Fruit fly (Drosophila melanogaster) whole organism, embryonic: ENCODE data around the gene Atac2.
A peak's percentile ranks its signal among the peaks of the same experiment; 100 is the strongest.

ENCODE experiments used
- Asciz ChIP-seq: fragments of 200-800 bp; sonication (Bioruptor generic); optimal IDR thresholded peaks from 2 replicates; lab custom pipeline; 2017; ENCODE audit warnings: missing biosample characterization, mild to moderate bottlenecking, missing genetic modification characterization, missing genetic modification reagents
- CG10267 ChIP-seq: fragments of 200-800 bp; sonication (Bioruptor generic); optimal IDR thresholded peaks from 2 replicates; lab custom pipeline; 2018; ENCODE audit warnings: missing biosample characterization, mild to moderate bottlenecking, missing genetic modification characterization, moderate library complexity
- CG10321 ChIP-seq: fragments of 200-800 bp; sonication (Bioruptor generic); IDR thresholded peaks from 2 replicates; pipeline ENCODE4 v1.3.6; 2022; ENCODE audit warnings: missing biosample characterization, missing genetic modification characterization
- CG10979 ChIP-seq: fragments of 200-800 bp; sonication (Bioruptor generic); optimal IDR thresholded peaks from 2 replicates; lab custom pipeline; 2018; ENCODE audit warnings: missing biosample characterization, mild to moderate bottlenecking, missing genetic modification characterization, moderate library complexity
- CG12299 ChIP-seq: fragments of 200-800 bp; sonication (Bioruptor generic); optimal IDR thresholded peaks from 2 replicates; lab custom pipeline; 2018; ENCODE audit warnings: missing biosample characterization, mild to moderate bottlenecking, missing genetic modification characterization
- CG14014 ChIP-seq: fragments of 200-800 bp; sonication (Bioruptor generic); IDR thresholded peaks from 2 replicates; pipeline ENCODE4 v1.3.6; 2022; ENCODE audit warnings: missing biosample characterization, missing genetic modification characterization
- CG14050 ChIP-seq: fragments of 200-800 bp; sonication (Bioruptor generic); IDR thresholded peaks from 3 replicates; pipeline ENCODE4 v1.3.6; 2022; ENCODE audit warnings: missing biosample characterization, missing genetic modification characterization
- CG14667 ChIP-seq: fragments of 200-800 bp; sonication (Bioruptor generic); IDR thresholded peaks from 2 replicates; pipeline ENCODE4 v1.3.6; 2022; ENCODE audit warnings: missing biosample characterization, missing genetic modification characterization
- CG14710 ChIP-seq: fragments of 200-800 bp; sonication (Bioruptor generic); optimal IDR thresholded peaks from 3 replicates; lab custom pipeline; 2019; ENCODE audit warnings: missing biosample characterization, mild to moderate bottlenecking, missing genetic modification characterization, moderate library complexity
- CG15601 ChIP-seq: fragments of 200-800 bp; sonication (Bioruptor generic); optimal IDR thresholded peaks from 3 replicates; lab custom pipeline; 2019; ENCODE audit warnings: missing biosample characterization, mild to moderate bottlenecking, missing genetic modification characterization, moderate library complexity
- CG17568 ChIP-seq: fragments of 200-800 bp; sonication (Bioruptor generic); optimal IDR thresholded peaks from 2 replicates; lab custom pipeline; 2018; ENCODE audit warnings: missing biosample characterization, mild to moderate bottlenecking, missing genetic modification characterization, moderate library complexity
- CG17612 ChIP-seq: fragments of 200-800 bp; sonication (Bioruptor generic); IDR thresholded peaks from 2 replicates; pipeline ENCODE4 v1.3.6; 2022; ENCODE audit warnings: missing biosample characterization, missing genetic modification characterization
- CG2120 ChIP-seq: fragments of 200-800 bp; sonication (Bioruptor generic); optimal IDR thresholded peaks from 3 replicates; lab custom pipeline; 2016; ENCODE audit warnings: missing biosample characterization, missing genetic modification characterization
- CG2678 ChIP-seq: fragments of 200-800 bp; sonication (Bioruptor generic); optimal IDR thresholded peaks from 3 replicates; lab custom pipeline; 2019; ENCODE audit warnings: missing biosample characterization, mild to moderate bottlenecking, missing genetic modification characterization, moderate library complexity
- CG2712 ChIP-seq: fragments of 200-800 bp; optimal IDR thresholded peaks from 3 replicates; lab custom pipeline; 2019; ENCODE audit warnings: missing biosample characterization, mild to moderate bottlenecking, missing genetic modification characterization, moderate library complexity
- CG4328 ChIP-seq: fragments of 200-800 bp; sonication (Bioruptor generic); optimal IDR thresholded peaks from 3 replicates; lab custom pipeline; 2017; ENCODE audit warnings: missing biosample characterization, missing genetic modification reagents, missing genetic modification characterization
- CG4424 ChIP-seq: fragments of 200-800 bp; sonication (Bioruptor generic); optimal IDR thresholded peaks from 3 replicates; lab custom pipeline; 2016; ENCODE audit warnings: missing biosample characterization, missing genetic modification characterization
- CG6272 ChIP-seq: fragments of 200-800 bp; sonication (Bioruptor generic); IDR thresholded peaks from 2 replicates; pipeline ENCODE4 v1.3.6; 2022; ENCODE audit warnings: missing biosample characterization, missing genetic modification characterization
- CG6683 ChIP-seq: fragments of 200-800 bp; sonication (Bioruptor generic); optimal IDR thresholded peaks from 2 replicates; lab custom pipeline; 2017; ENCODE audit warnings: missing biosample characterization, mild to moderate bottlenecking, missing genetic modification characterization, missing genetic modification reagents
- CG7839 ChIP-seq: fragments of 200-800 bp; sonication (Bioruptor generic); optimal IDR thresholded peaks from 3 replicates; lab custom pipeline; 2018; ENCODE audit warnings: missing biosample characterization, mild to moderate bottlenecking, missing genetic modification characterization, moderate library complexity
- CG9797 ChIP-seq: fragments of 200-800 bp; sonication (Bioruptor generic); optimal IDR thresholded peaks from 3 replicates; lab custom pipeline; 2018; ENCODE audit warnings: missing biosample characterization, mild to moderate bottlenecking, missing genetic modification characterization
- CG9817 ChIP-seq: fragments of 200-800 bp; sonication (Bioruptor generic); optimal IDR thresholded peaks from 2 replicates; lab custom pipeline; 2018; ENCODE audit warnings: missing biosample characterization, mild to moderate bottlenecking, missing genetic modification characterization, moderate library complexity
- Dad ChIP-seq: fragments of 200-800 bp; sonication (Bioruptor generic); optimal IDR thresholded peaks from 3 replicates; lab custom pipeline; 2016; ENCODE audit warnings: missing biosample characterization, missing genetic modification characterization
- Dp ChIP-seq: fragments of 200-800 bp; sonication (Bioruptor generic); optimal IDR thresholded peaks from 2 replicates; lab custom pipeline; 2018; ENCODE audit warnings: missing biosample characterization, mild to moderate bottlenecking, missing genetic modification characterization, moderate library complexity
- Eip74EF ChIP-seq, 2 experiments: fragments of 200-800 bp in 1 of 2; fragments of >200 bp in 1 of 2; sonication (Bioruptor generic) in 1 of 2; optimal IDR thresholded peaks; 2 replicates each; lab custom pipeline; 2017 to 2019; ENCODE audit warnings: missing biosample characterization in 2 of 2, missing genetic modification characterization in 2 of 2, mild to moderate bottlenecking in 1 of 2, moderate library complexity in 1 of 2
- H15 ChIP-seq: fragments of 200-800 bp; sonication (Bioruptor generic); IDR thresholded peaks from 3 replicates; pipeline ENCODE4 v1.3.6; 2022; ENCODE audit warnings: missing biosample characterization, missing genetic modification characterization
- MBD-R2 ChIP-seq: fragments of 200-800 bp; sonication (Bioruptor generic); IDR thresholded peaks from 2 replicates; pipeline ENCODE4 v1.3.6; 2022; ENCODE audit warnings: missing biosample characterization, missing genetic modification characterization
- Nf-YA ChIP-seq: fragments of 200-800 bp; sonication (Bioruptor generic); IDR thresholded peaks from 2 replicates; pipeline ENCODE4 v1.3.6; 2022; ENCODE audit warnings: missing biosample characterization, missing genetic modification characterization
- Ptx1 ChIP-seq: fragments of 200-800 bp; sonication (Bioruptor generic); IDR thresholded peaks from 2 replicates; pipeline ENCODE4 v1.3.6; 2022; ENCODE audit warnings: missing biosample characterization, missing genetic modification characterization
- Rfx ChIP-seq: fragments of 200-800 bp; sonication (Bioruptor generic); IDR thresholded peaks from 2 replicates; pipeline ENCODE4 v1.3.6; 2022; ENCODE audit warnings: missing biosample characterization, missing genetic modification characterization
- Side ChIP-seq: fragments of 200-800 bp; sonication (Bioruptor generic); optimal IDR thresholded peaks from 2 replicates; lab custom pipeline; 2016; ENCODE audit warnings: missing biosample characterization, missing genetic modification characterization
- Stat92E ChIP-seq, 3 experiments: fragments of >200 bp in 2 of 3; fragments of 200-800 bp in 1 of 3; sonication (Bioruptor generic) in 1 of 3; optimal IDR thresholded peaks; 2 replicates each; lab custom pipeline; 2017 to 2019; ENCODE audit warnings: missing biosample characterization in 3 of 3, missing genetic modification characterization in 3 of 3, mild to moderate bottlenecking in 1 of 3, moderate library complexity in 1 of 3
- Xrp1 ChIP-seq: fragments of 200-800 bp; sonication (Bioruptor generic); IDR thresholded peaks from 2 replicates; pipeline ENCODE4 v1.3.6; 2022; ENCODE audit warnings: missing biosample characterization, missing genetic modification characterization
- amos ChIP-seq: fragments of 200-800 bp; sonication (Bioruptor generic); IDR thresholded peaks from 2 replicates; pipeline ENCODE4 v1.3.6; 2022; ENCODE audit warnings: missing biosample characterization, missing genetic modification characterization; ENCODE audit not compliant: partially characterized antibody
- da ChIP-seq: fragments of 200-800 bp; sonication (Bioruptor generic); optimal IDR thresholded peaks from 2 replicates; lab custom pipeline; 2016; ENCODE audit warnings: missing biosample characterization, missing genetic modification characterization
- ewg ChIP-seq: fragments of 200-800 bp; sonication (Bioruptor generic); optimal IDR thresholded peaks from 3 replicates; lab custom pipeline; 2017; ENCODE audit warnings: mild to moderate bottlenecking, missing biosample characterization, missing genetic modification reagents, missing genetic modification characterization
- jigr1 ChIP-seq: fragments of 200-800 bp; sonication (Bioruptor generic); IDR thresholded peaks from 3 replicates; pipeline ENCODE4 v1.3.6; 2022; ENCODE audit warnings: missing biosample characterization, missing genetic modification characterization
- kni ChIP-seq: fragments of 200-800 bp; sonication (Bioruptor generic); optimal IDR thresholded peaks from 3 replicates; lab custom pipeline; 2017; ENCODE audit warnings: mild to moderate bottlenecking, missing biosample characterization, missing genetic modification reagents, missing genetic modification characterization
- lilli ChIP-seq: fragments of 200-800 bp; sonication (Bioruptor generic); optimal IDR thresholded peaks from 3 replicates; lab custom pipeline; 2016; ENCODE audit warnings: missing biosample characterization, missing genetic modification characterization
- nau ChIP-seq: fragments of 200-800 bp; sonication (Bioruptor generic); optimal IDR thresholded peaks from 3 replicates; lab custom pipeline; 2017; ENCODE audit warnings: missing biosample characterization, mild to moderate bottlenecking, missing genetic modification characterization, missing genetic modification reagents
- pan ChIP-seq, 4 experiments: fragments of >200 bp in 3 of 4; fragments of 200-800 bp in 1 of 4; sonication (Bioruptor generic) in 1 of 4; optimal IDR thresholded peaks in 3 of 4; IDR thresholded peaks in 1 of 4; 2 replicates each; pipeline versions ENCODE4 v1.3.6 to Lab custom; 2017 to 2022; ENCODE audit warnings: missing biosample characterization in 2 of 4, missing genetic modification characterization in 2 of 4, mixed read lengths in 1 of 4
- pzg ChIP-seq: fragments of 200-800 bp; sonication (Bioruptor generic); optimal IDR thresholded peaks from 3 replicates; lab custom pipeline; 2018; ENCODE audit warnings: missing biosample characterization, mild to moderate bottlenecking, missing genetic modification characterization, moderate library complexity
- salm ChIP-seq: fragments of 200-800 bp; sonication (Bioruptor generic); optimal IDR thresholded peaks from 2 replicates; lab custom pipeline; 2018; ENCODE audit warnings: missing biosample characterization, mild to moderate bottlenecking, missing genetic modification characterization
- sens ChIP-seq: fragments of 200-800 bp; sonication (Bioruptor generic); peaks from one replicate; lab custom pipeline; 2016; ENCODE audit warnings: missing biosample characterization, missing genetic modification characterization
- slbo ChIP-seq: fragments of 200-800 bp; sonication (Bioruptor generic); IDR thresholded peaks from 2 replicates; pipeline ENCODE4 v1.3.6; 2022; ENCODE audit warnings: missing biosample characterization, missing genetic modification characterization
- toy ChIP-seq: fragments of 200-800 bp; sonication (Bioruptor generic); IDR thresholded peaks from 2 replicates; pipeline ENCODE4 v1.3.6; 2022; ENCODE audit warnings: missing biosample characterization, missing genetic modification characterization
- zen ChIP-seq: fragments of 200-800 bp; sonication (Bioruptor generic); optimal IDR thresholded peaks from 3 replicates; lab custom pipeline; 2018; ENCODE audit warnings: missing biosample characterization, mild to moderate bottlenecking, missing genetic modification characterization, moderate library complexity
- zen2 ChIP-seq: fragments of 200-800 bp; sonication (Bioruptor generic); IDR thresholded peaks from 3 replicates; pipeline ENCODE4 v1.3.6; 2022; ENCODE audit warnings: missing biosample characterization, missing genetic modification characterization; ENCODE audit not compliant: partially characterized antibody
- zfh1 ChIP-seq: fragments of 200-800 bp; sonication (Bioruptor generic); IDR thresholded peaks from 3 replicates; pipeline ENCODE4 v1.3.6; 2022; ENCODE audit warnings: missing biosample characterization, missing genetic modification characterization

Atac2 gene

DNA sequence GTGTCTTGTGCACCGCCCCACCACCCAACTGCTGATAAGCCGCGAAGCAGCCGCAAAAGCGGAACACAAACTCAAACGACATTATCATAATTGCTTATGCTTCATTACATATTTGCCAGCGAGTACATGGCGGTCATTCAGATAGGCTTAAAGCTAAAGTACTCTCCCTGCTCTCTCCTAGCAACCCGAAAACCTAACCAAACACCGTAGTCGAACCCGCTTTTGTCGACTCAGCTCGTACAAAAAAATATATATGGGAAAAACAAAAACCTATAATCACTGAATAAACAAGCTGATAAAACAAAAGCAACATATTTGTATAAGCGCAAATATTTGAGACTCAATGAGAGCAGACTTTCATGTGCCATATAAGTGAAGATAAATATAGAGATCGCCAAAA lies 14.9 kb upstream of the Atac2 start (continued):
- TF ChIP-seq CG12299 (tag; lab: Kevin White, UChicago) (peak; percentile 83), CG4424 (GFP tag; lab: Kevin White, UChicago) (peak; percentile 58), CG14667 (GFP tag; lab: Robert Waterston, UW) (no peak), da (GFP tag; lab: Kevin White, UChicago) (peak; percentile 79), CG10321 (GFP tag; lab: Robert Waterston, UW) (0 out of 2 replicates have a peak, but pooled peaks have one; percentile 27), pzg (GFP tag; lab: Kevin White, UChicago) (no peak), Dad (peak; percentile 75), CG17612 (GFP tag; lab: Robert Waterston, UW) (0 out of 2 replicates have a peak, but pooled peaks have one; percentile 46), CG14014 (GFP tag; lab: Robert Waterston, UW) (peak; percentile 70; the same call in 1 of the 2 replicates), nau (GFP tag; lab: Kevin White, UChicago) (peak; percentile 94), CG17568 (GFP tag; lab: Kevin White, UChicago) (peak; percentile 95), Ptx1 (GFP tag; lab: Robert Waterston, UW) (0 out of 2 replicates have a peak, but pooled peaks have one; percentile 11), CG4328 (GFP tag; lab: Kevin White, UChicago) (peak; percentile 56), Nf-YA (peak; percentile 71), CG15601 (tag; lab: Kevin White, UChicago) (peak; percentile 90), amos (GFP tag; lab: Robert Waterston, UW) (no peak), Side (GFP tag; lab: Kevin White, UChicago) (peak; percentile 91), Eip74EF (GFP tag; optimal IDR thresholded peaks at IDR 0.05; lab: Kevin White, UChicago) (peak in 1 of 2 experiments; percentile 92), CG7839 (tag; lab: Kevin White, UChicago) (peak; percentile 63), MBD-R2 (GFP tag; lab: Robert Waterston, UW) (peak; percentile 10; the same call in 1 of the 2 replicates), lilli (GFP tag; lab: Kevin White, UChicago) (peak; percentile 69), Asciz (peak; percentile 94), CG10267 (tag; lab: Kevin White, UChicago) (peak; percentile 28), CG2120 (GFP tag; lab: Kevin White, UChicago) (peak; percentile 80), zen (tag; lab: Kevin White, UChicago) (peak; percentile 17), sens (GFP tag; lab: Kevin White, UChicago) (peak; percentile 99), salm (tag; lab: Kevin White, UChicago) (peak; percentile 79), Stat92E (GFP tag; optimal IDR thresholded peaks at IDR 0.05; lab: Kevin White, UChicago) (peak in 1 of 3 experiments; percentile 12), ewg (GFP tag; lab: Kevin White, UChicago) (peak; percentile 70), kni (GFP tag; lab: Kevin White, UChicago) (peak; percentile 38), CG9797 (GFP tag; lab: Kevin White, UChicago) (no peak), Dp (GFP tag; lab: Kevin White, UChicago) (no peak), zen2 (no peak), CG6272 (no peak), CG10979 (tag; lab: Kevin White, UChicago) (no peak), Rfx (GFP tag; lab: Robert Waterston, UW) (peak; percentile 67; the same call in 1 of the 2 replicates), toy (GFP tag; lab: Robert Waterston, UW) (0 out of 2 replicates have a peak, but pooled peaks have one; percentile 26), slbo (GFP tag; lab: Robert Waterston, UW) (peak; percentile 48), CG6683 (GFP tag; lab: Kevin White, UChicago) (peak; percentile 80), Xrp1 (GFP tag; lab: Robert Waterston, UW) (peak; percentile 80), zfh1 (GFP tag; lab: Robert Waterston, UW) (peak; percentile 67; the same call in 2 of the 3 replicates), CG2712 (tag; lab: Kevin White, UChicago) (peak; percentile 57), H15 (GFP tag; lab: Robert Waterston, UW) (no peak), pan (optimal IDR thresholded peaks at IDR 0.05; lab: Kevin White, UChicago) (no peak), pan (GFP tag; optimal IDR thresholded peaks at IDR 0.05 in 1 of 2, IDR thresholded peaks at IDR 0.05 in 1 of 2) (peak in 1 of 2 experiments; percentile 64), CG14050 (GFP tag; lab: Robert Waterston, UW) (peak; percentile 17; the same call in 1 of the 3 replicates), jigr1 (GFP tag; lab: Robert Waterston, UW) (no peak), CG14710 (tag; lab: Kevin White, UChicago) (peak; percentile 56), CG2678 (tag; lab: Kevin White, UChicago) (peak; percentile 87), CG9817 (peak; percentile 60)
